Fruit fly (Drosophila melanogaster): ENCODE measurements around the gene CG5783.

CG5783 gene

dm6 chr2L:18150393-18151133, 5.3 kb upstream of the CG5783 start (continued):
- TF ChIP-seq fd3F (GFP tag; optimal IDR thresholded peaks at IDR 0.05) = peak; percentile 5
- TF ChIP-seq CG4424 (GFP tag; optimal IDR thresholded peaks at IDR 0.05) = peak; percentile 12
- no peak for TF ChIP-seq CG1602 (GFP tag; optimal IDR thresholded peaks at IDR 0.05)
- peak; percentile 65; the same call in 1 of the 2 replicates for TF ChIP-seq H2.0 (GFP tag; IDR thresholded peaks at IDR 0.05)
- no peak for TF ChIP-seq danr (GFP tag; IDR thresholded peaks at IDR 0.05)
- no peak for TF ChIP-seq psq (GFP tag; optimal IDR thresholded peaks at IDR 0.05)
- peak; percentile 55 for TF ChIP-seq CG6689 (GFP tag; IDR thresholded peaks at IDR 0.05)
- no peak for TF ChIP-seq en (GFP tag; optimal IDR thresholded peaks at IDR 0.05)
- TF ChIP-seq CG30020 (tag; optimal IDR thresholded peaks at IDR 0.05) = no peak
- TF ChIP-seq Dbx (GFP tag; IDR thresholded peaks at IDR 0.05) = peak; percentile 59; the same call in 2 of the 3 replicates
- no peak for TF ChIP-seq usp (GFP tag; optimal IDR thresholded peaks at IDR 0.05)
- TF ChIP-seq z (GFP tag; IDR thresholded peaks at IDR 0.05) = peak; percentile 50; the same call in 1 of the 3 replicates
- no peak for TF ChIP-seq sens-2 (GFP tag; IDR thresholded peaks at IDR 0.05)
- no peak for TF ChIP-seq CG16779 (GFP tag; IDR thresholded peaks at IDR 0.05)
- TF ChIP-seq CG32772 (GFP tag; IDR thresholded peaks at IDR 0.05) = no peak; the same call in 1 of the 2 replicates
- no peak for TF ChIP-seq sd (tag; optimal IDR thresholded peaks at IDR 0.05)
- TF ChIP-seq Ptx1 (GFP tag; IDR thresholded peaks at IDR 0.05) = peak; percentile 46
- TF ChIP-seq Asciz (GFP tag; optimal IDR thresholded peaks at IDR 0.05) = no peak
- TF ChIP-seq cwo (GFP tag; optimal IDR thresholded peaks at IDR 0.05) = no peak
- no peak for TF ChIP-seq CG11247 (GFP tag; IDR thresholded peaks at IDR 0.05)
- TF ChIP-seq az2 (GFP tag; optimal IDR thresholded peaks at IDR 0.05) = peak; percentile 37
- no peak for TF ChIP-seq klu (GFP tag; IDR thresholded peaks at IDR 0.05)
- no peak for TF ChIP-seq Tbp (GFP tag; optimal IDR thresholded peaks at IDR 0.05)
- TF ChIP-seq CG4360 (GFP tag; IDR thresholded peaks at IDR 0.05) = peak; percentile 97
- peak; percentile 15 for TF ChIP-seq Dek (tag; optimal IDR thresholded peaks at IDR 0.05)
- TF ChIP-seq CG17359 (tag; optimal IDR thresholded peaks at IDR 0.05) = peak; percentile 25
- peak; percentile 58; the same call in 2 of the 3 replicates for TF ChIP-seq CG17361 (GFP tag; IDR thresholded peaks at IDR 0.05)
- no peak for TF ChIP-seq HLH54F (GFP tag; optimal IDR thresholded peaks at IDR 0.05)
- no peak for TF ChIP-seq Hr78 (GFP tag; optimal IDR thresholded peaks at IDR 0.05)
- TF ChIP-seq fru (optimal IDR thresholded peaks at IDR 0.05) = no peak
- TF ChIP-seq CG13123 (GFP tag; optimal IDR thresholded peaks at IDR 0.05) = no peak
- TF ChIP-seq ash1 (GFP tag; optimal IDR thresholded peaks at IDR 0.05) = peak; percentile 13
- TF ChIP-seq MBD-R2 (GFP tag; IDR thresholded peaks at IDR 0.05) = 0 out of 2 replicates have a peak, but pooled peaks have one; percentile 17
- TF ChIP-seq zen2 (GFP tag; IDR thresholded peaks at IDR 0.05; ENCODE audit: partially characterized antibody) = no peak
- TF ChIP-seq disco-r (GFP tag; optimal IDR thresholded peaks at IDR 0.05) = no peak
- TF ChIP-seq ac (GFP tag; optimal IDR thresholded peaks at IDR 0.05) = no peak
- TF ChIP-seq sob (GFP tag; IDR thresholded peaks at IDR 0.05) = peak; percentile 46
- no peak for TF ChIP-seq CG14860 (GFP tag; IDR thresholded peaks at IDR 0.05; ENCODE audit: partially characterized antibody)
- no peak for TF ChIP-seq CG3065 (GFP tag; optimal IDR thresholded peaks at IDR 0.05)
- no peak for TF ChIP-seq CG10431 (GFP tag; optimal IDR thresholded peaks at IDR 0.05)
- no peak for TF ChIP-seq CG3407 (GFP tag; optimal IDR thresholded peaks at IDR 0.05)

Data from whole organism, embryonic.